Worm (Caenorhabditis elegans): ENCODE data around the gene clec-73.

clec-73 gene

ce11 chrIV:3956095-3956494, at the start of gene clec-73:
clec-73 (minus strand) TSS chrIV:3956195.
- TF ChIP-seq crh-2 (tag; optimal IDR thresholded peaks at IDR 0.05) = no peak
- no peak for TF ChIP-seq alr-1 (tag; optimal IDR thresholded peaks at IDR 0.05)
- no peak for TF ChIP-seq elt-1 (tag; optimal IDR thresholded peaks at IDR 0.05)
- TF ChIP-seq lin-11 (tag; optimal IDR thresholded peaks at IDR 0.05) = no peak
- no peak for TF ChIP-seq elt-3 (tag; optimal IDR thresholded peaks at IDR 0.05)
- no peak for TF ChIP-seq nhr-23 (tag; optimal IDR thresholded peaks at IDR 0.05)
- TF ChIP-seq unc-62 (GFP tag; optimal IDR thresholded peaks at IDR 0.05) = no peak
- TF ChIP-seq peb-1 (tag; optimal IDR thresholded peaks at IDR 0.05) = no peak
- no peak for TF ChIP-seq sem-4 (tag; optimal IDR thresholded peaks at IDR 0.05)
- no peak for TF ChIP-seq ztf-1 (GFP tag; conservative IDR thresholded peaks at IDR 0.05)
- TF ChIP-seq snpc-4 (tag; optimal IDR thresholded peaks at IDR 0.05) = no peak
- no peak for TF ChIP-seq nhr-12 (tag; optimal IDR thresholded peaks at IDR 0.05)
- TF ChIP-seq aly-2 (tag; optimal IDR thresholded peaks at IDR 0.05) = no peak
- no peak for TF ChIP-seq sma-9 (GFP tag; optimal IDR thresholded peaks at IDR 0.05)
- TF ChIP-seq sma-9 (tag; optimal IDR thresholded peaks at IDR 0.05) = no peak
- no peak for TF ChIP-seq nhr-6 (tag; optimal IDR thresholded peaks at IDR 0.05)
- no peak for TF ChIP-seq nhr-25 (tag; optimal IDR thresholded peaks at IDR 0.05)

ce11 chrIV:4005166-4005565, 49.2 kb upstream of the clec-73 start:
- TF ChIP-seq crh-2 (tag; optimal IDR thresholded peaks at IDR 0.05) (no peak), zag-1 (tag; optimal IDR thresholded peaks at IDR 0.05) (peak; percentile 49)

ce11 chrIV:4004221-4004620, 48.2 kb upstream of the clec-73 start:
- TF ChIP-seq unc-55 (GFP tag; optimal IDR thresholded peaks at IDR 0.05) (no peak), unc-39 (tag; optimal IDR thresholded peaks at IDR 0.05) (no peak), ceh-82 (tag; optimal IDR thresholded peaks at IDR 0.05) (no peak), zag-1 (tag; optimal IDR thresholded peaks at IDR 0.05) (no peak), nhr-77 (tag; optimal IDR thresholded peaks at IDR 0.05) (no peak), crh-2 (tag; optimal IDR thresholded peaks at IDR 0.05) (no peak), lin-39 (tag; optimal IDR thresholded peaks at IDR 0.05) (no peak), R02D3.7 (tag; optimal IDR thresholded peaks at IDR 0.05) (no peak), elt-1 (tag; optimal IDR thresholded peaks at IDR 0.05) (no peak), nhr-21 (tag; optimal IDR thresholded peaks at IDR 0.05) (no peak), nhr-6 (tag; optimal IDR thresholded peaks at IDR 0.05) (no peak), aly-2 (tag; optimal IDR thresholded peaks at IDR 0.05) (no peak), nhr-12 (tag; optimal IDR thresholded peaks at IDR 0.05) (no peak), mbf-1 (tag; optimal IDR thresholded peaks at IDR 0.05) (no peak)

- TF ChIP-seq skn-1 (tag; optimal IDR thresholded peaks at IDR 0.05) = no peak
- no peak for TF ChIP-seq mbf-1 (tag; optimal IDR thresholded peaks at IDR 0.05)
- TF ChIP-seq fos-1 (tag; optimal IDR thresholded peaks at IDR 0.05) = no peak
- TF ChIP-seq F13H6.1 (tag; optimal IDR thresholded peaks at IDR 0.05) = no peak
- TF ChIP-seq aly-2 (tag; optimal IDR thresholded peaks at IDR 0.05) = no peak
- no peak for TF ChIP-seq nhr-77 (tag; optimal IDR thresholded peaks at IDR 0.05)
- TF ChIP-seq nhr-237 (tag; optimal IDR thresholded peaks at IDR 0.05) = no peak
- no peak for TF ChIP-seq snpc-4 (tag; optimal IDR thresholded peaks at IDR 0.05)
- TF ChIP-seq nhr-25 (tag; optimal IDR thresholded peaks at IDR 0.05) = no peak
- no peak for TF ChIP-seq lin-13 (GFP tag; optimal IDR thresholded peaks at IDR 0.05)
- no peak for TF ChIP-seq nhr-11 (tag; optimal IDR thresholded peaks at IDR 0.05)
- no peak for TF ChIP-seq ztf-4 (tag; optimal IDR thresholded peaks at IDR 0.05)
- no peak for TF ChIP-seq mdl-1 (tag; optimal IDR thresholded peaks at IDR 0.05)
- no peak for TF ChIP-seq ceh-82 (tag; optimal IDR thresholded peaks at IDR 0.05)
- TF ChIP-seq lin-11 (tag; optimal IDR thresholded peaks at IDR 0.05) = no peak
- no peak for TF ChIP-seq lsy-2 (tag; optimal IDR thresholded peaks at IDR 0.05)
- no peak for TF ChIP-seq ama-1 (optimal IDR thresholded peaks at IDR 0.05)
- TF ChIP-seq nhr-129 (tag; optimal IDR thresholded peaks at IDR 0.05) = no peak
- TF ChIP-seq nhr-23 (tag; optimal IDR thresholded peaks at IDR 0.05) = no peak
Observed at ce11 chrIV:3999662-4000061, 43.7 kb upstream of the clec-73 start.

ce11 chrIV:3998517-3998916, 42.5 kb upstream of the clec-73 start, which contains the start of gene F47C12.8:
F47C12.8 (minus strand) TSS chrIV:3998617.
- TF ChIP-seq blmp-1 (tag; optimal IDR thresholded peaks at IDR 0.05; ENCODE audit: insufficient read depth) (no peak), ama-1 (optimal IDR thresholded peaks at IDR 0.05) (no peak), egl-27 (tag; optimal IDR thresholded peaks at IDR 0.05) (no peak), nhr-10 (tag; optimal IDR thresholded peaks at IDR 0.05) (no peak)

Data from whole organism, L2 larva.